Fruit fly (Drosophila melanogaster): ENCODE results near the gene Prx1.

The Prx1 gene

dm6 chr3L:15220322-15220721 lies 12.7 kb downstream of the Prx1 start (continued):
- TF ChIP-seq dac (GFP tag; optimal IDR thresholded peaks at IDR 0.05) (no peak), net (GFP tag; optimal IDR thresholded peaks at IDR 0.05) (peak; percentile 34), CG7368 (GFP tag; optimal IDR thresholded peaks at IDR 0.05) (peak; percentile 38), Eip93F (GFP tag; optimal IDR thresholded peaks at IDR 0.05) (no peak), CG10631 (GFP tag; optimal IDR thresholded peaks at IDR 0.05) (peak; percentile 54), CG3032 (tag; optimal IDR thresholded peaks at IDR 0.05) (peak; percentile 68), CG16779 (tag; optimal IDR thresholded peaks at IDR 0.05) (no peak), Ets96B (tag; optimal IDR thresholded peaks at IDR 0.05) (peak; percentile 79), Lpt (GFP tag; optimal IDR thresholded peaks at IDR 0.05) (peak; percentile 37), CG4318 (GFP tag; optimal IDR thresholded peaks at IDR 0.05) (peak; percentile 33), OdsH (GFP tag; optimal IDR thresholded peaks at IDR 0.05) (peak; percentile 65), Ets21C (GFP tag; optimal IDR thresholded peaks at IDR 0.05) (no peak), fkh (GFP tag; optimal IDR thresholded peaks at IDR 0.05) (no peak), esn (GFP tag; optimal IDR thresholded peaks at IDR 0.05) (peak; percentile 26), CG1621 (tag; optimal IDR thresholded peaks at IDR 0.05) (peak; percentile 22), Eip78C (GFP tag) (peak; percentile 91), Sox15 (GFP tag; optimal IDR thresholded peaks at IDR 0.05) (no peak), CG15336 (GFP tag; IDR thresholded peaks at IDR 0.05) (peak; percentile 62), Blimp-1 (GFP tag; optimal IDR thresholded peaks at IDR 0.05) (no peak), CG11902 (GFP tag; optimal IDR thresholded peaks at IDR 0.05) (no peak), CG8119 (GFP tag; IDR thresholded peaks at IDR 0.05) (peak; percentile 60; the same call in 2 of the 3 replicates), CG11294 (GFP tag; IDR thresholded peaks at IDR 0.05) (no peak), CG6808 (GFP tag; optimal IDR thresholded peaks at IDR 0.05) (peak; percentile 79), svp (GFP tag) (peak; percentile 76), CG6163 (GFP tag; IDR thresholded peaks at IDR 0.05) (peak; percentile 49; the same call in 2 of the 3 replicates), Hr39 (GFP tag; optimal IDR thresholded peaks at IDR 0.05) (peak; percentile 7), topi (GFP tag; optimal IDR thresholded peaks at IDR 0.05) (peak; percentile 40), ss (GFP tag; optimal IDR thresholded peaks at IDR 0.05) (peak; percentile 67 to 70), CG6792 (GFP tag; optimal IDR thresholded peaks at IDR 0.05) (peak; percentile 19), fd85E (GFP tag; optimal IDR thresholded peaks at IDR 0.05) (no peak), salr (GFP tag; optimal IDR thresholded peaks at IDR 0.05) (peak; percentile 21 to 64), achi (GFP tag; optimal IDR thresholded peaks at IDR 0.05) (peak; percentile 61)

- TF ChIP-seq CG4318 (GFP tag; optimal IDR thresholded peaks at IDR 0.05) (no peak), ss (GFP tag; optimal IDR thresholded peaks at IDR 0.05) (peak in 1 of 2 experiments; percentile 95)
Observed at dm6 chr3L:15222271-15222670, 14.6 kb downstream of the Prx1 start.

dm6 chr3L:15223761-15224160 lies 16.1 kb downstream of the Prx1 start:
- no peak for TF ChIP-seq fd59A (GFP tag; optimal IDR thresholded peaks at IDR 0.05)
- TF ChIP-seq CG8319 (GFP tag; optimal IDR thresholded peaks at IDR 0.05) = no peak

- TF ChIP-seq CG10669 (GFP tag; optimal IDR thresholded peaks at IDR 0.05) (no peak), CG6854 (GFP tag; optimal IDR thresholded peaks at IDR 0.05) (no peak), CG6163 (GFP tag; IDR thresholded peaks at IDR 0.05) (no peak), esn (GFP tag; optimal IDR thresholded peaks at IDR 0.05) (no peak), CG9139 (GFP tag; optimal IDR thresholded peaks at IDR 0.05) (no peak), Eip78C (GFP tag) (no peak), CG6792 (GFP tag; optimal IDR thresholded peaks at IDR 0.05) (no peak), CG3032 (tag; optimal IDR thresholded peaks at IDR 0.05) (no peak), acj6 (GFP tag; optimal IDR thresholded peaks at IDR 0.05) (no peak), Sox14 (GFP tag; optimal IDR thresholded peaks at IDR 0.05) (no peak), vri (GFP tag; optimal IDR thresholded peaks at IDR 0.05) (no peak), CG16779 (tag; optimal IDR thresholded peaks at IDR 0.05) (no peak), salr (GFP tag; optimal IDR thresholded peaks at IDR 0.05) (no peak), eg (GFP tag; IDR thresholded peaks at IDR 0.05) (no peak), CG8632 (GFP tag; optimal IDR thresholded peaks at IDR 0.05) (no peak)
Observed at dm6 chr3L:15224631-15225030, 17.0 kb downstream of the Prx1 start.

All from whole organism, prepupa.